Worm (Caenorhabditis elegans) whole organism, L4 larva: ENCODE data around the gene gtap-2.

Source experiments
- D1046.2 ChIP-seq: fragments of 200-800 bp; sonication (Bioruptor generic); IDR thresholded peaks from 2 replicates; pipeline ENCODE4 v1.3.6; 2022; ENCODE audit warnings: missing genetic modification characterization, missing compliant biosample characterization
- F10B5.3 ChIP-seq: sonication (generic microtip); optimal IDR thresholded peaks from 2 replicates; lab custom pipeline; 2016; ENCODE audit warnings: mild to moderate bottlenecking, missing genetic modification characterization, missing compliant biosample characterization
- F26F4.8 ChIP-seq: fragments of 200-800 bp; sonication (Bioruptor generic); conservative IDR thresholded peaks from 2 replicates; pipeline ENCODE4 v1.3.6; 2022; ENCODE audit warnings: missing genetic modification characterization, missing compliant biosample characterization
- F37D6.2 ChIP-seq: sonication (generic microtip); optimal IDR thresholded peaks from 2 replicates; lab custom pipeline; 2016; ENCODE audit warnings: mild to moderate bottlenecking, missing genetic modification characterization, missing compliant biosample characterization
- R02D3.7 ChIP-seq: fragments of 150-350 bp; sonication (generic microtip); optimal IDR thresholded peaks from 3 replicates; lab custom pipeline; 2014; ENCODE audit warnings: missing biosample characterization, missing genetic modification characterization
- T20F7.1 ChIP-seq: fragments of 200-800 bp; sonication (Bioruptor generic); optimal IDR thresholded peaks from 2 replicates; lab custom pipeline; 2018; ENCODE audit warnings: mild to moderate bottlenecking, missing genetic modification characterization, missing compliant biosample characterization
- Y5F2A.4 ChIP-seq: fragments of 200-800 bp; sonication (Bioruptor generic); optimal IDR thresholded peaks from 2 replicates; lab custom pipeline; 2018; ENCODE audit warnings: mild to moderate bottlenecking, missing genetic modification characterization, missing compliant biosample characterization
- Y75B8A.6 ChIP-seq: fragments of 200-800 bp; sonication (Bioruptor generic); IDR thresholded peaks from 2 replicates; pipeline ENCODE4 v1.3.6; 2022; ENCODE audit warnings: missing genetic modification reagents, missing genetic modification characterization, missing compliant biosample characterization
- aha-1 ChIP-seq: fragments of 150-350 bp; peaks from one replicate; lab custom pipeline; 2014; ENCODE audit warnings: missing biosample characterization, missing genetic modification characterization
- aly-2 ChIP-seq: sonication (generic microtip); optimal IDR thresholded peaks from 2 replicates; lab custom pipeline; 2018; ENCODE audit warnings: missing biosample characterization, missing genetic modification characterization
- ceh-44 ChIP-seq: fragments of 200-800 bp; sonication (Bioruptor generic); IDR thresholded peaks from 2 replicates; pipeline ENCODE4 v1.3.6; 2022; ENCODE audit warnings: missing genetic modification reagents, missing genetic modification characterization, missing compliant biosample characterization
- ceh-62 ChIP-seq: sonication (generic microtip); optimal IDR thresholded peaks from 2 replicates; lab custom pipeline; 2017; ENCODE audit warnings: missing biosample characterization, missing genetic modification characterization
- ceh-82 ChIP-seq: sonication (generic microtip); optimal IDR thresholded peaks from 2 replicates; lab custom pipeline; 2017; ENCODE audit warnings: missing biosample characterization, missing genetic modification characterization
- ces-1 ChIP-seq: fragments of 150-350 bp; sonication (generic microtip); optimal IDR thresholded peaks from 4 replicates; lab custom pipeline; 2014; ENCODE audit warnings: missing biosample characterization, missing genetic modification reagents, missing genetic modification characterization
- daf-16 ChIP-seq, 3 experiments: sonication (generic microtip); optimal IDR thresholded peaks; 2 replicates each; lab custom pipeline; 2016 to 2017; ENCODE audit warnings: missing genetic modification characterization in 3 of 3, missing genetic modification reagents in 3 of 3, mild to moderate bottlenecking in 2 of 3, missing compliant biosample characterization in 2 of 3, missing biosample characterization in 1 of 3, moderate library complexity in 1 of 3
- daf-19 ChIP-seq: fragments of 200-800 bp; sonication (Bioruptor generic); conservative IDR thresholded peaks from 2 replicates; pipeline ENCODE4 v1.3.6; 2022; ENCODE audit warnings: missing genetic modification characterization, missing compliant biosample characterization
- daf-8 ChIP-seq: fragments of 200-800 bp; sonication (Bioruptor generic); IDR thresholded peaks from 2 replicates; pipeline ENCODE4 v1.3.6; 2022; ENCODE audit warnings: missing genetic modification characterization, missing compliant biosample characterization
- dmd-9 ChIP-seq: fragments of 200-800 bp; sonication (Bioruptor generic); IDR thresholded peaks from 2 replicates; pipeline ENCODE4 v1.3.6; 2022; ENCODE audit warnings: missing genetic modification reagents, missing genetic modification characterization, missing compliant biosample characterization
- dpl-1 ChIP-seq: fragments of 150-350 bp; optimal IDR thresholded peaks from 2 replicates; lab custom pipeline; 2014; ENCODE audit warnings: missing biosample characterization, missing genetic modification reagents, missing genetic modification characterization
- dve-1 ChIP-seq: sonication (generic microtip); optimal IDR thresholded peaks from 2 replicates; lab custom pipeline; 2017; ENCODE audit warnings: antibody characterized with exemption, mild to moderate bottlenecking, missing genetic modification characterization, missing compliant biosample characterization; ENCODE audit not compliant: insufficient read depth
- egl-43 ChIP-seq: fragments of 200-800 bp; sonication (Bioruptor generic); IDR thresholded peaks from 2 replicates; pipeline ENCODE4 v1.3.6; 2022; ENCODE audit warnings: missing genetic modification reagents, missing genetic modification characterization, missing compliant biosample characterization
- fos-1 ChIP-seq: fragments of 150-350 bp; optimal IDR thresholded peaks from 2 replicates; lab custom pipeline; 2014; ENCODE audit warnings: missing biosample characterization, missing genetic modification characterization
- hlh-30 ChIP-seq: sonication (generic microtip); optimal IDR thresholded peaks from 2 replicates; lab custom pipeline; 2017; ENCODE audit warnings: antibody characterized with exemption, mild to moderate bottlenecking, missing genetic modification characterization, missing compliant biosample characterization; ENCODE audit not compliant: insufficient read depth
- lin-1 ChIP-seq: fragments of 200-800 bp; sonication (Bioruptor generic); IDR thresholded peaks from 2 replicates; pipeline ENCODE4 v1.3.6; 2022; ENCODE audit warnings: missing genetic modification reagents, missing genetic modification characterization, missing compliant biosample characterization
- lin-13 ChIP-seq: fragments of 150-350 bp; optimal IDR thresholded peaks from 2 replicates; lab custom pipeline; 2014; ENCODE audit warnings: missing biosample characterization, missing genetic modification reagents, missing genetic modification characterization
- lin-29 ChIP-seq: fragments of 200-800 bp; sonication (Bioruptor generic); IDR thresholded peaks from 2 replicates; pipeline ENCODE4 v1.3.6; 2022; ENCODE audit warnings: missing genetic modification reagents, missing genetic modification characterization, missing compliant biosample characterization
- lin-39 ChIP-seq: fragments of 150-350 bp; optimal IDR thresholded peaks from 2 replicates; lab custom pipeline; 2014; ENCODE audit warnings: missing biosample characterization, missing genetic modification reagents, missing genetic modification characterization
- lsy-2 ChIP-seq, 2 experiments: fragments of 150-350 bp in 1 of 2; sonication (generic microtip) in 1 of 2; optimal IDR thresholded peaks; 2 replicates each; lab custom pipeline; 2014 to 2017; ENCODE audit warnings: missing biosample characterization in 2 of 2, missing genetic modification characterization in 2 of 2
- madf-9 ChIP-seq: fragments of 200-800 bp; sonication (Bioruptor generic); conservative IDR thresholded peaks from 2 replicates; pipeline ENCODE4 v1.3.6; 2022; ENCODE audit warnings: missing genetic modification reagents, missing genetic modification characterization, missing compliant biosample characterization
- mep-1 ChIP-seq: fragments of 150-350 bp; sonication (generic microtip); optimal IDR thresholded peaks from 3 replicates; lab custom pipeline; 2014; ENCODE audit warnings: missing biosample characterization, missing genetic modification characterization
- mes-2 ChIP-seq: sonication (generic microtip); optimal IDR thresholded peaks from 2 replicates; lab custom pipeline; 2016; ENCODE audit warnings: missing genotype, mild to moderate bottlenecking, missing genetic modification characterization, missing compliant biosample characterization; ENCODE audit not compliant: poor library complexity, severe bottlenecking
- mxl-3 ChIP-seq: fragments of 200-800 bp; sonication (Bioruptor generic); optimal IDR thresholded peaks from 2 replicates; lab custom pipeline; 2018; ENCODE audit warnings: mild to moderate bottlenecking, missing genetic modification characterization, missing compliant biosample characterization
- nhr-11 ChIP-seq: fragments of 150-350 bp; optimal IDR thresholded peaks from 2 replicates; lab custom pipeline; 2014; ENCODE audit warnings: missing biosample characterization, missing genetic modification characterization
- nhr-111 ChIP-seq: fragments of 200-800 bp; sonication (Bioruptor generic); optimal IDR thresholded peaks from 2 replicates; lab custom pipeline; 2018; ENCODE audit warnings: mild to moderate bottlenecking, missing genetic modification characterization, missing compliant biosample characterization
- nhr-237 ChIP-seq: sonication (generic microtip); optimal IDR thresholded peaks from 2 replicates; lab custom pipeline; 2017; ENCODE audit warnings: missing biosample characterization, missing genetic modification characterization
- nhr-28 ChIP-seq: fragments of 150-350 bp; optimal IDR thresholded peaks from 2 replicates; lab custom pipeline; 2014; ENCODE audit warnings: missing biosample characterization, missing genetic modification characterization
- nhr-48 ChIP-seq: sonication (generic microtip); optimal IDR thresholded peaks from 2 replicates; lab custom pipeline; 2016; ENCODE audit warnings: mild to moderate bottlenecking, missing genetic modification characterization, missing compliant biosample characterization
- nhr-6 ChIP-seq: fragments of 150-350 bp; optimal IDR thresholded peaks from 2 replicates; lab custom pipeline; 2014; ENCODE audit warnings: missing biosample characterization, missing genetic modification characterization
- nhr-76 ChIP-seq: fragments of 150-350 bp; optimal IDR thresholded peaks from 2 replicates; lab custom pipeline; 2014; ENCODE audit warnings: missing biosample characterization, missing genetic modification characterization
- pha-4 ChIP-seq, 2 experiments: fragments of 150-350 bp in 1 of 2; fragments of 200-800 bp in 1 of 2; sonication (Bioruptor generic) in 1 of 2; IDR thresholded peaks in 1 of 2; optimal IDR thresholded peaks in 1 of 2; 2 replicates each; pipeline versions ENCODE4 v1.3.6 to Lab custom; 2014 to 2022; ENCODE audit warnings: missing genetic modification characterization in 2 of 2, missing genetic modification reagents in 2 of 2, missing biosample characterization in 1 of 2, missing compliant biosample characterization in 1 of 2
- rbr-2 ChIP-seq: sonication (generic microtip); optimal IDR thresholded peaks from 2 replicates; lab custom pipeline; 2016; ENCODE audit warnings: missing genotype, missing genetic modification characterization, missing compliant biosample characterization
- sdz-12 ChIP-seq: fragments of 200-800 bp; sonication (Bioruptor generic); optimal IDR thresholded peaks from 2 replicates; lab custom pipeline; 2018; ENCODE audit warnings: mild to moderate bottlenecking, missing genetic modification characterization, missing compliant biosample characterization
- skn-1 ChIP-seq: fragments of 150-350 bp; optimal IDR thresholded peaks from 2 replicates; lab custom pipeline; 2014; ENCODE audit warnings: missing biosample characterization, missing genetic modification characterization
- snpc-1.2 ChIP-seq: fragments of 200-800 bp; sonication (Bioruptor generic); IDR thresholded peaks from 2 replicates; pipeline ENCODE4 v1.3.6; 2022; ENCODE audit warnings: missing genetic modification reagents, missing genetic modification characterization, missing compliant biosample characterization
- tag-97 ChIP-seq: fragments of 200-800 bp; sonication (Bioruptor generic); IDR thresholded peaks from 2 replicates; pipeline ENCODE4 v1.3.6; 2022; ENCODE audit warnings: missing genetic modification characterization, missing compliant biosample characterization
- tra-1 ChIP-seq: fragments of 200-800 bp; sonication (Bioruptor generic); IDR thresholded peaks from 2 replicates; pipeline ENCODE4 v1.3.6; 2022; ENCODE audit warnings: missing genetic modification reagents, missing genetic modification characterization, missing compliant biosample characterization
- unc-130 ChIP-seq: sonication (generic microtip); optimal IDR thresholded peaks from 2 replicates; lab custom pipeline; 2016; ENCODE audit warnings: missing genetic modification reagents, missing genetic modification characterization, missing compliant biosample characterization
- zfp-3 ChIP-seq: fragments of 200-800 bp; sonication (Bioruptor generic); conservative IDR thresholded peaks from 2 replicates; pipeline ENCODE4 v1.3.6; 2022; ENCODE audit warnings: missing genetic modification reagents, missing genetic modification characterization, missing compliant biosample characterization
- zip-11 ChIP-seq: fragments of 200-800 bp; sonication (Bioruptor generic); IDR thresholded peaks from 2 replicates; pipeline ENCODE4 v1.3.6; 2022; ENCODE audit warnings: missing genetic modification characterization, missing compliant biosample characterization
- ztf-11 ChIP-seq: fragments of 150-350 bp; optimal IDR thresholded peaks from 2 replicates; lab custom pipeline; 2014; ENCODE audit warnings: missing biosample characterization, missing genetic modification characterization

gtap-2 gene

DNA sequence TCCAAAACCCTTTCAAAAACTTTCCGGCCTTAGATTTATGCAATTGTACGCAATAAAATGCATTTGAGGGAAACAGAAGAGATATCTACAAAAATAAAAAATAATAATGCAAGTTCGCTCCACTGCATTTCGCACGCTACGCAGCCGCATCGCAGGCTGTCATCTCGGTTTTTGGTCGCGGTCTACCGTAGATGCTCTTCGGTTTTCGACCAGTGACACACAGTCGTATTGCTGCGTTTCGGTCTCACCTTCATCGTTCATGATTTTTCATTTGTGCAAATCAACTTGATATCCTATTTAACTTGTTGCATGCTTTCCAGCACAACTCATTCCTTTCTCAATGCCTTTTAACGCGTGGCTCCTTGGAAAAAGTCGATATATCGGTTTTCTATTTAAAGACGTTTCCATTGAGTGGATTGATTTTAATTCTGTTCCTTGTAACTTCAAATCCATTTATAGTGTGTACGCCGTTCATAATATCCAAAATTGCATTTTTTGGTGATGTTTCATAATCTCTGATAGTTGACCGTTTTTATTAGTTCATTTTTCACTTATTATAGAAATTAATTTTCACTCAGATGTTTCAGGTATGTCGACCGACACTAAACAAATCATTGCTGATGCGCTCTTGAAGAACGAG, 27.6 kb upstream of the gtap-2 start, which contains the start of gene vha-1 (continued):
- TF ChIP-seq D1046.2 (no peak), lin-39 (tag; lab: Kevin White, UChicago) (no peak), nhr-28 (tag; lab: Kevin White, UChicago) (peak; percentile 92), sdz-12 (no peak), F10B5.3 (tag; lab: Kevin White, UChicago) (no peak), madf-9 (GFP tag; lab: Robert Waterston, UW) (peak; percentile 69; the same call in 1 of the 2 replicates), R02D3.7 (tag; lab: Kevin White, UChicago) (no peak), dpl-1 (GFP tag; lab: Kevin White, UChicago) (peak; percentile 74), zip-11 (GFP tag; lab: Robert Waterston, UW) (no peak), daf-19 (GFP tag; lab: Robert Waterston, UW) (no peak), aly-2 (tag; lab: Kevin White, UChicago) (no peak), lin-1 (GFP tag; lab: Robert Waterston, UW) (peak; percentile 80), aha-1 (tag; lab: Kevin White, UChicago) (peak; percentile 48), ces-1 (GFP tag; lab: Kevin White, UChicago) (no peak), nhr-48 (peak; percentile 40), nhr-76 (no peak), nhr-6 (tag; lab: Kevin White, UChicago) (peak; percentile 89), skn-1 (tag; lab: Kevin White, UChicago) (peak; percentile 4), daf-8 (no peak), ceh-62 (tag; lab: Kevin White, UChicago) (no peak), lin-13 (GFP tag; lab: Kevin White, UChicago) (peak; percentile 95), ceh-44 (GFP tag; lab: Robert Waterston, UW) (peak; percentile 42; the same call in 1 of the 2 replicates), hlh-30 (peak; percentile 70), F26F4.8 (GFP tag; lab: Robert Waterston, UW) (no peak), dve-1 (tag; lab: Kevin White, UChicago) (peak; percentile 94), dmd-9 (no peak), mep-1 (tag; lab: Kevin White, UChicago) (peak; percentile 92), tag-97 (no peak), lsy-2 (tag; optimal IDR thresholded peaks at IDR 0.05; lab: Kevin White, UChicago) (peak; percentile 91 to 96), ceh-82 (tag; lab: Kevin White, UChicago) (no peak), F37D6.2 (tag; lab: Kevin White, UChicago) (peak; percentile 7), ztf-11 (tag; lab: Kevin White, UChicago) (no peak), nhr-111 (no peak), Y5F2A.4 (GFP tag; lab: Kevin White, UChicago) (no peak), nhr-11 (tag; lab: Kevin White, UChicago) (peak; percentile 80), fos-1 (tag; lab: Kevin White, UChicago) (peak; percentile 25), rbr-2 (tag; lab: Kevin White, UChicago) (peak; percentile 82), unc-130 (peak; percentile 2), egl-43 (GFP tag; lab: Robert Waterston, UW) (0 out of 2 replicates have a peak, but pooled peaks have one; percentile 29), mxl-3 (GFP tag; lab: Kevin White, UChicago) (peak; percentile 86), nhr-237 (tag; lab: Kevin White, UChicago) (no peak), Y75B8A.6 (GFP tag; lab: Robert Waterston, UW) (no peak), snpc-1.2 (GFP tag; lab: Robert Waterston, UW) (no peak), zfp-3 (GFP tag; lab: Robert Waterston, UW) (no peak), daf-16 (GFP tag; optimal IDR thresholded peaks at IDR 0.05; lab: Kevin White, UChicago) (no peak), daf-16 (tag; optimal IDR thresholded peaks at IDR 0.05; lab: Kevin White, UChicago) (peak; percentile 60), T20F7.1 (GFP tag; lab: Kevin White, UChicago) (peak; percentile 81), lin-29 (GFP tag; lab: Robert Waterston, UW) (no peak), mes-2 (peak; percentile 91), tra-1 (GFP tag; lab: Robert Waterston, UW) (0 out of 2 replicates have a peak, but pooled peaks have one; percentile 46), pha-4 (GFP tag; IDR thresholded peaks at IDR 0.05; lab: Robert Waterston, UW) (peak; percentile 60; the same call in 1 of the 2 replicates), pha-4 (tag; optimal IDR thresholded peaks at IDR 0.05; lab: Kevin White, UChicago) (no peak)
